Fruit fly (Drosophila melanogaster) whole organism, embryonic: ENCODE data around the gene CG10581.

ENCODE experiments used
- Aef1 ChIP-seq: fragments of 200-800 bp; sonication (Bioruptor generic); IDR thresholded peaks from 3 replicates; pipeline ENCODE4 v1.3.6; 2022; ENCODE audit warnings: missing biosample characterization, missing genetic modification characterization
- CG10321 ChIP-seq: fragments of 200-800 bp; sonication (Bioruptor generic); IDR thresholded peaks from 2 replicates; pipeline ENCODE4 v1.3.6; 2022; ENCODE audit warnings: missing biosample characterization, missing genetic modification characterization
- CG11247 ChIP-seq: fragments of 200-800 bp; sonication (Bioruptor generic); IDR thresholded peaks from 2 replicates; pipeline ENCODE4 v1.3.6; 2022; ENCODE audit warnings: missing biosample characterization, missing genetic modification characterization
- CG12942 ChIP-seq: fragments of 200-800 bp; sonication (Bioruptor generic); optimal IDR thresholded peaks from 3 replicates; lab custom pipeline; 2016; ENCODE audit warnings: missing biosample characterization, missing genetic modification characterization
- CG1529 ChIP-seq: fragments of 200-800 bp; sonication (Bioruptor generic); optimal IDR thresholded peaks from 3 replicates; lab custom pipeline; 2018; ENCODE audit warnings: missing biosample characterization, missing genetic modification characterization
- CG15696 ChIP-seq: fragments of 200-800 bp; sonication (Bioruptor generic); optimal IDR thresholded peaks from 2 replicates; lab custom pipeline; 2019; ENCODE audit warnings: missing biosample characterization, mild to moderate bottlenecking, missing genetic modification characterization, moderate library complexity
- CG2712 ChIP-seq: fragments of 200-800 bp; optimal IDR thresholded peaks from 3 replicates; lab custom pipeline; 2019; ENCODE audit warnings: missing biosample characterization, mild to moderate bottlenecking, missing genetic modification characterization, moderate library complexity
- CG2875 ChIP-seq: fragments of 200-800 bp; sonication (Bioruptor generic); optimal IDR thresholded peaks from 2 replicates; lab custom pipeline; 2017; ENCODE audit warnings: missing biosample characterization, mild to moderate bottlenecking, missing genetic modification characterization, missing genetic modification reagents
- CG30403 ChIP-seq: fragments of 200-800 bp; sonication (Bioruptor generic); optimal IDR thresholded peaks from 3 replicates; lab custom pipeline; 2016; ENCODE audit warnings: missing biosample characterization, missing genetic modification characterization
- CG6791 ChIP-seq: fragments of 200-800 bp; sonication (Bioruptor generic); IDR thresholded peaks from 3 replicates; pipeline ENCODE4 v1.3.6; 2022; ENCODE audit warnings: missing biosample characterization, missing genetic modification characterization; ENCODE audit not compliant: partially characterized antibody
- CG6813 ChIP-seq: fragments of 200-800 bp; sonication (Bioruptor generic); optimal IDR thresholded peaks from 2 replicates; lab custom pipeline; 2017; ENCODE audit warnings: missing biosample characterization, missing genetic modification characterization, mild to moderate bottlenecking, moderate library complexity, missing genetic modification reagents
- CG8388 ChIP-seq: fragments of 200-800 bp; sonication (Bioruptor generic); optimal IDR thresholded peaks from 2 replicates; lab custom pipeline; 2019; ENCODE audit warnings: missing biosample characterization, mild to moderate bottlenecking, missing genetic modification characterization, moderate library complexity
- CG9609 ChIP-seq: fragments of 200-800 bp; sonication (Bioruptor generic); optimal IDR thresholded peaks from 3 replicates; lab custom pipeline; 2016; ENCODE audit warnings: missing biosample characterization, missing genetic modification characterization
- CG9727 ChIP-seq: fragments of 200-800 bp; sonication (Bioruptor generic); optimal IDR thresholded peaks from 3 replicates; lab custom pipeline; 2017; ENCODE audit warnings: missing biosample characterization, mild to moderate bottlenecking, missing genetic modification characterization
- Doc2 ChIP-seq: fragments of 200-800 bp; sonication (Bioruptor generic); IDR thresholded peaks from 2 replicates; pipeline ENCODE4 v1.3.6; 2022; ENCODE audit warnings: missing biosample characterization, missing genetic modification characterization
- Ets97D ChIP-seq: fragments of 200-800 bp; sonication (Bioruptor generic); optimal IDR thresholded peaks from 3 replicates; lab custom pipeline; 2016; ENCODE audit warnings: missing biosample characterization, missing genetic modification characterization
- Fer2 ChIP-seq: fragments of 200-800 bp; sonication (Bioruptor generic); optimal IDR thresholded peaks from 2 replicates; lab custom pipeline; 2018; ENCODE audit warnings: missing biosample characterization, mild to moderate bottlenecking, missing genetic modification characterization, moderate library complexity
- Gug ChIP-seq: fragments of 200-800 bp; sonication (Bioruptor generic); IDR thresholded peaks from 4 replicates; pipeline ENCODE4 v1.3.6; 2022; ENCODE audit warnings: missing biosample characterization, missing genetic modification characterization
- Hr39 ChIP-seq: fragments of >200 bp; optimal IDR thresholded peaks from 2 replicates; lab custom pipeline; 2017
- MBD-R2 ChIP-seq: fragments of 200-800 bp; sonication (Bioruptor generic); IDR thresholded peaks from 2 replicates; pipeline ENCODE4 v1.3.6; 2022; ENCODE audit warnings: missing biosample characterization, missing genetic modification characterization
- Max ChIP-seq: fragments of 200-800 bp; sonication (Bioruptor generic); optimal IDR thresholded peaks from 2 replicates; lab custom pipeline; 2016; ENCODE audit warnings: missing biosample characterization, mild to moderate bottlenecking, missing genetic modification characterization
- Meics ChIP-seq: fragments of 200-800 bp; sonication (Bioruptor generic); optimal IDR thresholded peaks from 2 replicates; lab custom pipeline; 2017; ENCODE audit warnings: missing biosample characterization, mild to moderate bottlenecking, missing genetic modification characterization
- Oli ChIP-seq: fragments of 200-800 bp; sonication (Bioruptor generic); optimal IDR thresholded peaks from 2 replicates; lab custom pipeline; 2018; ENCODE audit warnings: missing biosample characterization, mild to moderate bottlenecking, missing genetic modification characterization, moderate library complexity
- Rfx ChIP-seq: fragments of 200-800 bp; sonication (Bioruptor generic); IDR thresholded peaks from 2 replicates; pipeline ENCODE4 v1.3.6; 2022; ENCODE audit warnings: missing biosample characterization, missing genetic modification characterization
- Spps ChIP-seq: fragments of 200-800 bp; sonication (Bioruptor generic); optimal IDR thresholded peaks from 2 replicates; lab custom pipeline; 2018; ENCODE audit warnings: missing biosample characterization, mild to moderate bottlenecking, missing genetic modification characterization
- abd-A ChIP-seq: fragments of 200-800 bp; sonication (Bioruptor generic); optimal IDR thresholded peaks from 3 replicates; lab custom pipeline; 2019; ENCODE audit warnings: missing biosample characterization, mild to moderate bottlenecking, missing genetic modification characterization, moderate library complexity
- ato ChIP-seq: fragments of 200-800 bp; sonication (Bioruptor generic); IDR thresholded peaks from 2 replicates; pipeline ENCODE4 v1.3.6; 2022; ENCODE audit warnings: missing biosample characterization, missing genetic modification characterization; ENCODE audit not compliant: partially characterized antibody
- bbx ChIP-seq: fragments of 200-800 bp; sonication (Bioruptor generic); IDR thresholded peaks from 2 replicates; pipeline ENCODE4 v1.3.6; 2022; ENCODE audit warnings: missing biosample characterization, missing genetic modification characterization; ENCODE audit not compliant: partially characterized antibody
- bsh ChIP-seq, 2 experiments: fragments of 200-800 bp; sonication (Bioruptor generic); optimal IDR thresholded peaks; 2 replicates each; lab custom pipeline; 2017 to 2018; ENCODE audit warnings: mild to moderate bottlenecking in 2 of 2, missing biosample characterization in 2 of 2, missing genetic modification characterization in 2 of 2, moderate library complexity in 1 of 2
- btn ChIP-seq: fragments of 200-800 bp; sonication (Bioruptor generic); optimal IDR thresholded peaks from 2 replicates; lab custom pipeline; 2016; ENCODE audit warnings: missing biosample characterization, missing genetic modification characterization
- dmrt99B ChIP-seq: fragments of 200-800 bp; sonication (Bioruptor generic); optimal IDR thresholded peaks from 2 replicates; lab custom pipeline; 2018; ENCODE audit warnings: missing biosample characterization, mild to moderate bottlenecking, missing genetic modification characterization, moderate library complexity
- esg ChIP-seq: fragments of 200-800 bp; sonication (Bioruptor generic); conservative IDR thresholded peaks from 2 replicates; pipeline ENCODE4 v1.3.6; 2022; ENCODE audit warnings: missing biosample characterization, missing genetic modification characterization
- gsb-n ChIP-seq: fragments of 200-800 bp; sonication (Bioruptor generic); optimal IDR thresholded peaks from 3 replicates; lab custom pipeline; 2018; ENCODE audit warnings: missing biosample characterization, mild to moderate bottlenecking, missing genetic modification characterization
- jing ChIP-seq: fragments of 200-800 bp; sonication (Bioruptor generic); optimal IDR thresholded peaks from 2 replicates; lab custom pipeline; 2018; ENCODE audit warnings: missing biosample characterization, mild to moderate bottlenecking, missing genetic modification characterization
- lbe ChIP-seq: fragments of 200-800 bp; sonication (Bioruptor generic); optimal IDR thresholded peaks from 2 replicates; lab custom pipeline; 2016; ENCODE audit warnings: missing biosample characterization, mild to moderate bottlenecking, missing genetic modification characterization
- pfk ChIP-seq: fragments of 200-800 bp; sonication (Bioruptor generic); optimal IDR thresholded peaks from 2 replicates; lab custom pipeline; 2018; ENCODE audit warnings: missing biosample characterization, mild to moderate bottlenecking, missing genetic modification characterization, moderate library complexity
- phol ChIP-seq: fragments of 200-800 bp; sonication (Bioruptor generic); optimal IDR thresholded peaks from 3 replicates; lab custom pipeline; 2018; ENCODE audit warnings: missing biosample characterization, mild to moderate bottlenecking, missing genetic modification characterization, moderate library complexity
- pnt ChIP-seq: fragments of 200-800 bp; sonication (Bioruptor generic); optimal IDR thresholded peaks from 3 replicates; lab custom pipeline; 2016; ENCODE audit warnings: missing biosample characterization, missing genetic modification characterization
- pros ChIP-seq: fragments of 200-800 bp; sonication (Bioruptor generic); optimal IDR thresholded peaks from 3 replicates; lab custom pipeline; 2019; ENCODE audit warnings: missing biosample characterization, mild to moderate bottlenecking, missing genetic modification characterization, moderate library complexity
- pum ChIP-seq: fragments of 200-800 bp; sonication (Bioruptor generic); optimal IDR thresholded peaks from 2 replicates; lab custom pipeline; 2016; ENCODE audit warnings: missing biosample characterization, missing genetic modification characterization
- sd ChIP-seq: fragments of 200-800 bp; sonication (Bioruptor generic); optimal IDR thresholded peaks from 3 replicates; lab custom pipeline; 2018; ENCODE audit warnings: missing biosample characterization, mild to moderate bottlenecking, missing genetic modification characterization, moderate library complexity
- sna ChIP-seq: fragments of 200-800 bp; sonication (Bioruptor generic); IDR thresholded peaks from 2 replicates; pipeline ENCODE4 v1.3.6; 2022; ENCODE audit warnings: missing biosample characterization, missing genetic modification characterization; ENCODE audit not compliant: partially characterized antibody
- stc ChIP-seq: fragments of 200-800 bp; sonication (Bioruptor generic); IDR thresholded peaks from 2 replicates; pipeline ENCODE4 v1.3.6; 2022; ENCODE audit warnings: missing biosample characterization, missing genetic modification characterization
- tna ChIP-seq: fragments of 200-800 bp; sonication (Bioruptor generic); IDR thresholded peaks from 2 replicates; pipeline ENCODE4 v1.3.6; 2022; ENCODE audit warnings: missing biosample characterization, missing genetic modification characterization; ENCODE audit not compliant: partially characterized antibody
- tup ChIP-seq: fragments of 200-800 bp; sonication (Bioruptor generic); optimal IDR thresholded peaks from 2 replicates; lab custom pipeline; 2016; ENCODE audit warnings: missing biosample characterization, mild to moderate bottlenecking, missing genetic modification characterization, moderate library complexity
- vfl ChIP-seq: fragments of 200-800 bp; sonication (Bioruptor generic); optimal IDR thresholded peaks from 2 replicates; lab custom pipeline; 2016; ENCODE audit warnings: missing biosample characterization, missing genetic modification characterization
- vvl ChIP-seq: fragments of 200-800 bp; sonication (Bioruptor generic); IDR thresholded peaks from 2 replicates; pipeline ENCODE4 v1.3.6; 2022; ENCODE audit warnings: missing biosample characterization, missing genetic modification characterization
- wek ChIP-seq: fragments of 200-800 bp; sonication (Bioruptor generic); optimal IDR thresholded peaks from 3 replicates; lab custom pipeline; 2018; ENCODE audit warnings: missing biosample characterization, mild to moderate bottlenecking, missing genetic modification characterization, moderate library complexity
- wor ChIP-seq: fragments of 200-800 bp; sonication (Bioruptor generic); IDR thresholded peaks from 2 replicates; pipeline ENCODE4 v1.3.6; 2022; ENCODE audit warnings: missing biosample characterization, missing genetic modification characterization

The CG10581 gene

DNA sequence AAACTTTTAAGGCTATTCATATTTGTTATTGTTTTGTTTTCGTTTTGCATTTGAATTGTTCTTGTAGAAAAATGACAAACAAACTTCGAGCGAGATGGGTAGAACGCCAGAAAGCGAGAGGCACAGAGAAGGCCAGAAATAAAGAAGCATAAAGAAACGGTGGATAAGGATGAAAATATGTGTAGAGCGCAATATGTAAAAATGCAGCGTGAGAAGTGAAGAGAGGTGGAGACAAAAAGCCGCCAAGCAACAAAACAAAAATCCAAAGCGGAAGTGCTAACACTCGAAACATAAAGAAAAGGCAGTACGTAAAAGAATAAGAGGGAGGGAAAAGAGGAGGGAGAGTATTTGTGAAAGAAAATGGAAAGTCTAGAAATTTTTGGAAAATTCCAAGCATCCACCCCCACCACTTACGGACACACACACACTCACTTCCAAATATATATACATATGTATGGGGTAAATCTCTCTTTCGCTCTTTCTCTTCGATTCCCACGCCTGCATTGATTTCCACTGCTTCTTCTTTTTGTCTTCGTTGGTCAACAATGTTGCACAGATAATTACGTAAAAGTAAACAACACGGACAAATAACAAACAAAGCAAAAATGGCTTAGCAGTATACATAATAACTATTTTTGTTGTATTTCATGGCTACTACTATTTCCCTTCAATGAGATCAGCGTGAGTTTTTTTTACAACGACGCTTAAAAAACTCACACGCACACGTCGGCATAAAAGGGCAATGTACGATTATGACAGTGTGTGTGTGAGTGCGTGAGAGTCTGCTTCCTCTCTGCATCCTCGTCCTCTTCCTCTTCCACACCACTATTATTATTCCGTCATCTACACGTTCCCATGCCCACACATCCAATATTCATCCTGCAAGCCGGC, 26.4 kb downstream of the CG10581 start (continued):
- TF ChIP-seq esg (GFP tag; lab: Robert Waterston, UW) (no peak), tup (no peak), Gug (GFP tag; lab: Robert Waterston, UW) (no peak), CG9609 (GFP tag; lab: Kevin White, UChicago) (no peak), lbe (GFP tag; lab: Kevin White, UChicago) (no peak), pfk (GFP tag; lab: Kevin White, UChicago) (no peak), stc (no peak), vfl (GFP tag; lab: Kevin White, UChicago) (no peak), Oli (tag; lab: Kevin White, UChicago) (no peak), CG12942 (GFP tag; lab: Kevin White, UChicago) (peak; percentile 14), bsh (GFP tag; optimal IDR thresholded peaks at IDR 0.05; lab: Kevin White, UChicago) (peak in 1 of 2 experiments; percentile 49), Ets97D (GFP tag; lab: Kevin White, UChicago) (no peak), vvl (GFP tag; lab: Robert Waterston, UW) (no peak), CG2875 (GFP tag; lab: Kevin White, UChicago) (peak; percentile 78), Max (GFP tag; lab: Kevin White, UChicago) (peak; percentile 22), CG10321 (GFP tag; lab: Robert Waterston, UW) (no peak), CG30403 (GFP tag; lab: Kevin White, UChicago) (no peak), btn (GFP tag; lab: Kevin White, UChicago) (no peak), abd-A (no peak), wor (GFP tag; lab: Robert Waterston, UW) (no peak), CG9727 (GFP tag; lab: Kevin White, UChicago) (peak; percentile 77), CG15696 (tag; lab: Kevin White, UChicago) (peak; percentile 81), pum (no peak), CG6791 (no peak), sd (peak; percentile 96), CG2712 (tag; lab: Kevin White, UChicago) (no peak), bbx (GFP tag; lab: Robert Waterston, UW) (no peak), CG11247 (GFP tag; lab: Robert Waterston, UW) (no peak), CG1529 (GFP tag; lab: Kevin White, UChicago) (peak; percentile 33), tna (GFP tag; lab: Robert Waterston, UW) (no peak), Spps (peak; percentile 24), Meics (GFP tag; lab: Kevin White, UChicago) (no peak), gsb-n (tag; lab: Kevin White, UChicago) (peak; percentile 68), Hr39 (lab: Kevin White, UChicago) (no peak), Aef1 (GFP tag; lab: Robert Waterston, UW) (no peak), sna (GFP tag; lab: Robert Waterston, UW) (no peak), CG6813 (peak; percentile 14), Fer2 (tag; lab: Kevin White, UChicago) (no peak), ato (GFP tag; lab: Robert Waterston, UW) (no peak), pnt (GFP tag; lab: Kevin White, UChicago) (peak; percentile 32), dmrt99B (tag; lab: Kevin White, UChicago) (no peak), Doc2 (GFP tag; lab: Robert Waterston, UW) (no peak), jing (GFP tag; lab: Kevin White, UChicago) (no peak), phol (no peak), pros (GFP tag; lab: Kevin White, UChicago) (peak; percentile 72), MBD-R2 (GFP tag; lab: Robert Waterston, UW) (no peak), Rfx (GFP tag; lab: Robert Waterston, UW) (no peak), CG8388 (GFP tag; lab: Kevin White, UChicago) (peak; percentile 31), wek (GFP tag; lab: Kevin White, UChicago) (no peak)
